Fruit fly (Drosophila melanogaster) whole organism: ENCODE measurements around the gene Mipp1.
"Not testable (repeated sequence)": the region's sequence is repeated elsewhere in the genome, so short reads cannot be mapped to it uniquely, and the experiment has no call there.

Source experiments
- CG8478 ChIP-seq: fragments of >200 bp; optimal IDR thresholded peaks from 2 replicates; lab custom pipeline; 2018; ENCODE audit warnings: inconsistent platforms
- Dll ChIP-seq: fragments of >200 bp; optimal IDR thresholded peaks from 2 replicates; lab custom pipeline; 2017
- EcR ChIP-seq, 2 experiments: fragments of >200 bp; optimal IDR thresholded peaks; 2 replicates each; lab custom pipeline; 2017; ENCODE audit warnings: missing biosample characterization in 2 of 2, missing genetic modification characterization in 2 of 2, missing genetic modification reagents in 2 of 2
- pan ChIP-seq: fragments of >200 bp; optimal IDR thresholded peaks from 2 replicates; lab custom pipeline; 2017
- psq ChIP-seq: fragments of >200 bp; optimal IDR thresholded peaks from 2 replicates; lab custom pipeline; 2017
- usp ChIP-seq: fragments of >200 bp; optimal IDR thresholded peaks from 2 replicates; lab custom pipeline; 2017; ENCODE audit warnings: missing biosample characterization, missing genetic modification characterization, mixed read lengths

The Mipp1 gene

dm6 chr3L:16573234-16573633 is at the start of gene Mipp1:
Gene Mipp1 (minus strand): TSS chr3L:16573334.
- TF ChIP-seq psq; CG8478 (lab: Kevin White, UChicago); Dll (lab: Kevin White, UChicago): not testable (repeated sequence)

dm6 chr3L:16615132-16615709 is 42.1 kb upstream of the Mipp1 start, which contains the start of gene Mo25:
Gene Mo25 (minus strand): TSS chr3L:16615472.
- TF ChIP-seq CG8478 (lab: Kevin White, UChicago) (peak; percentile 18), usp (GFP tag; lab: Kevin White, UChicago) (no peak)

- TF ChIP-seq pan (lab: Kevin White, UChicago) = no peak
- TF ChIP-seq CG8478 (lab: Kevin White, UChicago) = no peak
- TF ChIP-seq Dll (lab: Kevin White, UChicago) = no peak
- TF ChIP-seq EcR (GFP tag; optimal IDR thresholded peaks at IDR 0.05; lab: Kevin White, UChicago) = no peak
- TF ChIP-seq psq = no peak
Measured at dm6 chr3L:16612972-16613371, 39.8 kb upstream of the Mipp1 start.

- TF ChIP-seq pan (lab: Kevin White, UChicago) = no peak
Measured at dm6 chr3L:16612152-16612551, 39.0 kb upstream of the Mipp1 start, which contains the start of gene CG4101. Gene CG4101 (plus strand): TSS chr3L:16612486.

dm6 chr3L:16610201-16610600 is 37.1 kb upstream of the Mipp1 start, which contains the start of gene Prosbeta6:
Gene Prosbeta6 (minus strand): TSS chr3L:16610418.
- no peak for TF ChIP-seq psq
- no peak for TF ChIP-seq EcR (GFP tag; optimal IDR thresholded peaks at IDR 0.05; lab: Kevin White, UChicago)
- TF ChIP-seq usp (GFP tag; lab: Kevin White, UChicago) = no peak
- TF ChIP-seq Dll (lab: Kevin White, UChicago) = no peak

- TF ChIP-seq EcR (GFP tag; optimal IDR thresholded peaks at IDR 0.05; lab: Kevin White, UChicago) = no peak
- TF ChIP-seq pan (lab: Kevin White, UChicago) = no peak
- no peak for TF ChIP-seq psq
- no peak for TF ChIP-seq Dll (lab: Kevin White, UChicago)
- no peak for TF ChIP-seq usp (GFP tag; lab: Kevin White, UChicago)
- TF ChIP-seq CG8478 (lab: Kevin White, UChicago) = no peak
Measured at dm6 chr3L:16609120-16609519, 36.0 kb upstream of the Mipp1 start, which contains the start of gene CG4098. Gene CG4098 (minus strand): TSS chr3L:16609347.

dm6 chr3L:16602736-16603144 is 29.6 kb upstream of the Mipp1 start, which contains the start of gene Arts:
Gene Arts (plus strand): TSS chr3L:16602851.
- TF ChIP-seq pan (lab: Kevin White, UChicago) (no peak), psq (no peak), CG8478 (lab: Kevin White, UChicago) (no peak), EcR (GFP tag; optimal IDR thresholded peaks at IDR 0.05; lab: Kevin White, UChicago) (no peak), usp (GFP tag; lab: Kevin White, UChicago) (no peak), Dll (lab: Kevin White, UChicago) (no peak)

- TF ChIP-seq EcR (GFP tag; optimal IDR thresholded peaks at IDR 0.05; lab: Kevin White, UChicago) (no peak), CG8478 (lab: Kevin White, UChicago) (no peak), usp (GFP tag; lab: Kevin White, UChicago) (no peak), Dll (lab: Kevin White, UChicago) (no peak), psq (no peak), pan (lab: Kevin White, UChicago) (no peak)
Measured at dm6 chr3L:16594922-16595518, 21.9 kb upstream of the Mipp1 start, which contains the start of the genes spd-2 and Apl. Gene spd-2 (minus strand): TSS chr3L:16595014. Gene Apl (plus strand): TSS chr3L:16595181.

- TF ChIP-seq Dll (lab: Kevin White, UChicago) (no peak), pan (lab: Kevin White, UChicago) (no peak), psq (no peak), CG8478 (lab: Kevin White, UChicago) (no peak), EcR (GFP tag; optimal IDR thresholded peaks at IDR 0.05; lab: Kevin White, UChicago) (no peak)
Measured at dm6 chr3L:16590860-16591259, 17.7 kb upstream of the Mipp1 start, which contains the start of gene tra. Gene tra (minus strand): TSS chr3L:16591050.

- TF ChIP-seq EcR (GFP tag; optimal IDR thresholded peaks at IDR 0.05; lab: Kevin White, UChicago) (no peak), psq (no peak), Dll (lab: Kevin White, UChicago) (no peak), pan (lab: Kevin White, UChicago) (no peak), CG8478 (lab: Kevin White, UChicago) (no peak)
Measured at dm6 chr3L:16587994-16588622, 15.0 kb upstream of the Mipp1 start.

dm6 chr3L:16586989-16587388 is 13.9 kb upstream of the Mipp1 start, which contains the start of the genes Syx8 and CG32163:
Gene Syx8 (minus strand): TSS chr3L:16587057.
Gene CG32163 (plus strand): TSS chr3L:16587157.
- TF ChIP-seq pan (lab: Kevin White, UChicago) (no peak), CG8478 (lab: Kevin White, UChicago) (no peak), EcR (GFP tag; optimal IDR thresholded peaks at IDR 0.05; lab: Kevin White, UChicago) (no peak), Dll (lab: Kevin White, UChicago) (no peak), psq (no peak)

dm6 chr3L:16584074-16584578 is 11.0 kb upstream of the Mipp1 start, which contains the start of gene UQCR-C2:
Gene UQCR-C2 (plus strand): TSS chr3L:16584124.
- TF ChIP-seq EcR (GFP tag; optimal IDR thresholded peaks at IDR 0.05; lab: Kevin White, UChicago) (no peak), Dll (lab: Kevin White, UChicago) (no peak), usp (GFP tag; lab: Kevin White, UChicago) (no peak), psq (no peak), CG8478 (lab: Kevin White, UChicago) (no peak), pan (lab: Kevin White, UChicago) (no peak)
